Worm (Caenorhabditis elegans) whole organism, midembryonic: ENCODE results near the gene acc-1.

ENCODE experiments used
- T22C8.4 ChIP-seq: fragments of 200-800 bp; sonication (Bioruptor generic); IDR thresholded peaks from 2 replicates; pipeline ENCODE4 v1.3.6; 2022; ENCODE audit warnings: missing genetic modification characterization, missing compliant biosample characterization
- flt-1 ChIP-seq: fragments of 200-800 bp; sonication (Bioruptor generic); IDR thresholded peaks from 2 replicates; pipeline ENCODE4 v1.3.6; 2022; ENCODE audit warnings: missing genetic modification characterization, missing compliant biosample characterization
- klf-2 ChIP-seq: fragments of 200-800 bp; sonication (Bioruptor generic); conservative IDR thresholded peaks from 2 replicates; pipeline ENCODE4 v1.3.6; 2022; ENCODE audit warnings: missing genetic modification reagents, missing genetic modification characterization, missing compliant biosample characterization
- med-1 ChIP-seq: sonication (generic microtip); optimal IDR thresholded peaks from 2 replicates; lab custom pipeline; 2017; ENCODE audit warnings: missing genetic modification characterization, mild to moderate bottlenecking, missing compliant biosample characterization, antibody characterized with exemption, missing genetic modification reagents; ENCODE audit not compliant: insufficient read depth
- ref-1 ChIP-seq: fragments of 200-800 bp; sonication (Bioruptor generic); conservative IDR thresholded peaks from 2 replicates; pipeline ENCODE4 v1.3.6; 2022; ENCODE audit warnings: missing genetic modification reagents, missing genetic modification characterization, missing compliant biosample characterization
- tab-1 ChIP-seq: fragments of 200-800 bp; sonication (Bioruptor generic); IDR thresholded peaks from 2 replicates; pipeline ENCODE4 v1.3.6; 2022; ENCODE audit warnings: missing genetic modification characterization, missing compliant biosample characterization
- ztf-23 ChIP-seq: fragments of 200-800 bp; sonication (Bioruptor generic); IDR thresholded peaks from 2 replicates; pipeline ENCODE4 v1.3.6; 2022; ENCODE audit warnings: missing genetic modification reagents, missing genetic modification characterization, missing compliant biosample characterization
- ztf-29 ChIP-seq: fragments of 200-800 bp; sonication (Bioruptor generic); IDR thresholded peaks from 2 replicates; pipeline ENCODE4 v1.3.6; 2022; ENCODE audit warnings: missing genetic modification reagents, missing genetic modification characterization, missing compliant biosample characterization

DNA sequence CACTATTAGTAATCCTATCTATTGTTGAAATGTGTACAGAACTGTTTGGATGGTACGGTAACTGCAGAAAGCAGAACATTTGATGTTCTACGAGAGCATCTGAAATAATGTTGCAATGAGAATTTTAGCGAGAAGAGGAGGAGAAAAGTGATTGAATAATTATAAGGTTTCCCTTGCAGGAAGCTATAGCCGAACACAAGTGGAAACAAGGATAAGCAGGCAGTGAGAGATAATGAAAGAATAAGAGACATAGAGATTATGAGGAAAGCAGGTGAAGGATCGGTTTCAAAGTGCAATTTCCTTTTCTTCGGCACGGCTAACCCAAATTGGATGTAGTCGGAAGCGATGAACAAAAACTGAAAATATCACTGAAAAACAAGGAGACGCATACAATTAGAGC is 15.9 kb upstream of the acc-1 start, which contains the start of gene del-2:
- no peak for TF ChIP-seq flt-1
- TF ChIP-seq ztf-23, result no peak
- no peak for TF ChIP-seq T22C8.4 (GFP tag; lab: Robert Waterston, UW)
- TF ChIP-seq klf-2 (GFP tag; lab: Robert Waterston, UW), result no peak
- no peak for TF ChIP-seq tab-1 (GFP tag; lab: Robert Waterston, UW)
- no peak for TF ChIP-seq ref-1
- no peak for TF ChIP-seq med-1
- no peak for TF ChIP-seq ztf-29 (GFP tag; lab: Robert Waterston, UW)
